Fruit fly (Drosophila melanogaster) whole organism, embryonic: ENCODE measurements around the gene CG42536.

Experiments
- Atf3 ChIP-seq: fragments of 200-800 bp; sonication (Bioruptor generic); optimal IDR thresholded peaks from 3 replicates; lab custom pipeline; 2016; ENCODE audit warnings: missing biosample characterization, missing genetic modification characterization
- Atf6 ChIP-seq: fragments of 200-800 bp; sonication (Bioruptor generic); IDR thresholded peaks from 2 replicates; pipeline ENCODE4 v1.3.6; 2022; ENCODE audit warnings: missing biosample characterization, missing genetic modification characterization
- Bgb ChIP-seq: fragments of 200-800 bp; sonication (Bioruptor generic); IDR thresholded peaks from 2 replicates; pipeline ENCODE4 v1.3.6; 2022; ENCODE audit warnings: missing biosample characterization, missing genetic modification characterization; ENCODE audit not compliant: partially characterized antibody
- CG10321 ChIP-seq: fragments of 200-800 bp; sonication (Bioruptor generic); IDR thresholded peaks from 2 replicates; pipeline ENCODE4 v1.3.6; 2022; ENCODE audit warnings: missing biosample characterization, missing genetic modification characterization
- CG11560 ChIP-seq: fragments of 200-800 bp; sonication (Bioruptor generic); IDR thresholded peaks from 3 replicates; pipeline ENCODE4 v1.3.6; 2022; ENCODE audit warnings: missing biosample characterization, missing genetic modification characterization
- CG12104 ChIP-seq: fragments of 200-800 bp; sonication (Bioruptor generic); optimal IDR thresholded peaks from 3 replicates; lab custom pipeline; 2016; ENCODE audit warnings: missing biosample characterization, missing genetic modification characterization
- CG12769 ChIP-seq: fragments of 200-800 bp; sonication (Bioruptor generic); optimal IDR thresholded peaks from 2 replicates; lab custom pipeline; 2019; ENCODE audit warnings: missing biosample characterization, mild to moderate bottlenecking, missing genetic modification characterization, moderate library complexity
- CG13123 ChIP-seq: fragments of 200-800 bp; sonication (Bioruptor generic); optimal IDR thresholded peaks from 2 replicates; lab custom pipeline; 2016; ENCODE audit warnings: missing biosample characterization, missing genetic modification characterization
- CG13894 ChIP-seq: fragments of 200-800 bp; sonication (Bioruptor generic); optimal IDR thresholded peaks from 3 replicates; lab custom pipeline; 2018; ENCODE audit warnings: missing biosample characterization, mild to moderate bottlenecking, missing genetic modification characterization, moderate library complexity
- CG1602 ChIP-seq: fragments of 200-800 bp; sonication (Bioruptor generic); optimal IDR thresholded peaks from 3 replicates; lab custom pipeline; 2016; ENCODE audit warnings: missing biosample characterization, missing genetic modification characterization
- CG17829 ChIP-seq: fragments of 200-800 bp; optimal IDR thresholded peaks from 2 replicates; lab custom pipeline; 2019; ENCODE audit warnings: missing biosample characterization, mild to moderate bottlenecking, missing genetic modification characterization, moderate library complexity
- CG18599 ChIP-seq: fragments of 200-800 bp; sonication (Bioruptor generic); optimal IDR thresholded peaks from 3 replicates; lab custom pipeline; 2017; ENCODE audit warnings: missing biosample characterization, missing genetic modification characterization, mild to moderate bottlenecking, moderate library complexity, missing genetic modification reagents
- CG18619 ChIP-seq: fragments of 200-800 bp; sonication (Bioruptor generic); optimal IDR thresholded peaks from 3 replicates; lab custom pipeline; 2017; ENCODE audit warnings: missing biosample characterization, mild to moderate bottlenecking, missing genetic modification characterization
- CG2678 ChIP-seq: fragments of 200-800 bp; sonication (Bioruptor generic); optimal IDR thresholded peaks from 3 replicates; lab custom pipeline; 2019; ENCODE audit warnings: missing biosample characterization, mild to moderate bottlenecking, missing genetic modification characterization, moderate library complexity
- CG3838 ChIP-seq: fragments of 200-800 bp; sonication (Bioruptor generic); optimal IDR thresholded peaks from 3 replicates; lab custom pipeline; 2016; ENCODE audit warnings: missing biosample characterization, missing genetic modification characterization
- CG4282 ChIP-seq: fragments of 200-800 bp; sonication (Bioruptor generic); optimal IDR thresholded peaks from 2 replicates; lab custom pipeline; 2016; ENCODE audit warnings: missing biosample characterization, missing genetic modification characterization
- CG6254 ChIP-seq: fragments of 200-800 bp; sonication (Bioruptor generic); optimal IDR thresholded peaks from 3 replicates; lab custom pipeline; 2017; ENCODE audit warnings: mild to moderate bottlenecking, missing biosample characterization, missing genetic modification reagents, missing genetic modification characterization
- CG6683 ChIP-seq: fragments of 200-800 bp; sonication (Bioruptor generic); optimal IDR thresholded peaks from 2 replicates; lab custom pipeline; 2017; ENCODE audit warnings: missing biosample characterization, mild to moderate bottlenecking, missing genetic modification characterization, missing genetic modification reagents
- CG7372 ChIP-seq: fragments of 200-800 bp; sonication (Bioruptor generic); IDR thresholded peaks from 2 replicates; pipeline ENCODE4 v1.3.6; 2022; ENCODE audit warnings: missing biosample characterization, missing genetic modification characterization
- CG7839 ChIP-seq: fragments of 200-800 bp; sonication (Bioruptor generic); optimal IDR thresholded peaks from 3 replicates; lab custom pipeline; 2018; ENCODE audit warnings: missing biosample characterization, mild to moderate bottlenecking, missing genetic modification characterization, moderate library complexity
- CG7928 ChIP-seq: fragments of 200-800 bp; sonication (Bioruptor generic); optimal IDR thresholded peaks from 2 replicates; lab custom pipeline; 2017; ENCODE audit warnings: missing biosample characterization, mild to moderate bottlenecking, missing genetic modification characterization
- CG8281 ChIP-seq: fragments of 200-800 bp; sonication (Bioruptor generic); optimal IDR thresholded peaks from 2 replicates; lab custom pipeline; 2018; ENCODE audit warnings: missing biosample characterization, mild to moderate bottlenecking, missing genetic modification characterization, moderate library complexity
- CG8388 ChIP-seq: fragments of 200-800 bp; sonication (Bioruptor generic); optimal IDR thresholded peaks from 2 replicates; lab custom pipeline; 2019; ENCODE audit warnings: missing biosample characterization, mild to moderate bottlenecking, missing genetic modification characterization, moderate library complexity
- CG8924 ChIP-seq: fragments of 200-800 bp; optimal IDR thresholded peaks from 3 replicates; lab custom pipeline; 2019; ENCODE audit warnings: missing biosample characterization, mild to moderate bottlenecking, missing genetic modification characterization, moderate library complexity
- CG9215 ChIP-seq: fragments of 200-800 bp; sonication (Bioruptor generic); IDR thresholded peaks from 2 replicates; pipeline ENCODE4 v1.3.6; 2022; ENCODE audit warnings: missing biosample characterization, missing genetic modification characterization
- CG9817 ChIP-seq: fragments of 200-800 bp; sonication (Bioruptor generic); optimal IDR thresholded peaks from 2 replicates; lab custom pipeline; 2018; ENCODE audit warnings: missing biosample characterization, mild to moderate bottlenecking, missing genetic modification characterization, moderate library complexity
- CoRest ChIP-seq: fragments of 200-800 bp; sonication (Bioruptor generic); optimal IDR thresholded peaks from 3 replicates; lab custom pipeline; 2018; ENCODE audit warnings: missing biosample characterization, mild to moderate bottlenecking, missing genetic modification characterization, moderate library complexity
- Dip3 ChIP-seq: fragments of 200-800 bp; sonication (Bioruptor generic); optimal IDR thresholded peaks from 3 replicates; lab custom pipeline; 2016; ENCODE audit warnings: missing biosample characterization, missing genetic modification characterization
- Ets97D ChIP-seq: fragments of 200-800 bp; sonication (Bioruptor generic); optimal IDR thresholded peaks from 3 replicates; lab custom pipeline; 2016; ENCODE audit warnings: missing biosample characterization, missing genetic modification characterization
- Med ChIP-seq: fragments of 200-800 bp; sonication (Bioruptor generic); peaks from one replicate; lab custom pipeline; 2016; ENCODE audit warnings: missing biosample characterization, missing genetic modification characterization, mild to moderate bottlenecking, inconsistent platforms, moderate library complexity
- Meics ChIP-seq: fragments of 200-800 bp; sonication (Bioruptor generic); optimal IDR thresholded peaks from 2 replicates; lab custom pipeline; 2017; ENCODE audit warnings: missing biosample characterization, mild to moderate bottlenecking, missing genetic modification characterization
- NK7.1 ChIP-seq: fragments of 200-800 bp; sonication (Bioruptor generic); optimal IDR thresholded peaks from 3 replicates; lab custom pipeline; 2016; ENCODE audit warnings: missing biosample characterization, missing genetic modification characterization
- Side ChIP-seq: fragments of 200-800 bp; sonication (Bioruptor generic); optimal IDR thresholded peaks from 2 replicates; lab custom pipeline; 2016; ENCODE audit warnings: missing biosample characterization, missing genetic modification characterization
- bcd ChIP-seq: fragments of 200-800 bp; sonication (Bioruptor generic); optimal IDR thresholded peaks from 2 replicates; lab custom pipeline; 2017; ENCODE audit warnings: missing biosample characterization, mild to moderate bottlenecking, missing genetic modification characterization
- bsh ChIP-seq, 2 experiments: fragments of 200-800 bp; sonication (Bioruptor generic); optimal IDR thresholded peaks; 2 replicates each; lab custom pipeline; 2017 to 2018; ENCODE audit warnings: mild to moderate bottlenecking in 2 of 2, missing biosample characterization in 2 of 2, missing genetic modification characterization in 2 of 2, moderate library complexity in 1 of 2
- cas ChIP-seq: fragments of 200-800 bp; sonication (Bioruptor generic); IDR thresholded peaks from 2 replicates; pipeline ENCODE4 v1.3.6; 2022; ENCODE audit warnings: missing biosample characterization, missing genetic modification characterization
- dmrt11E ChIP-seq: fragments of 200-800 bp; sonication (Bioruptor generic); optimal IDR thresholded peaks from 3 replicates; lab custom pipeline; 2018; ENCODE audit warnings: missing biosample characterization, mild to moderate bottlenecking, missing genetic modification characterization, moderate library complexity
- dmrt99B ChIP-seq: fragments of 200-800 bp; sonication (Bioruptor generic); optimal IDR thresholded peaks from 2 replicates; lab custom pipeline; 2018; ENCODE audit warnings: missing biosample characterization, mild to moderate bottlenecking, missing genetic modification characterization, moderate library complexity
- fd3F ChIP-seq: fragments of 200-800 bp; sonication (Bioruptor generic); optimal IDR thresholded peaks from 2 replicates; lab custom pipeline; 2018; ENCODE audit warnings: missing biosample characterization, mild to moderate bottlenecking, missing genetic modification characterization, moderate library complexity
- gem ChIP-seq: fragments of 200-800 bp; sonication (Bioruptor generic); optimal IDR thresholded peaks from 2 replicates; lab custom pipeline; 2019; ENCODE audit warnings: missing biosample characterization, mild to moderate bottlenecking, missing genetic modification characterization, moderate library complexity
- gfzf ChIP-seq: fragments of 200-800 bp; sonication (Bioruptor generic); optimal IDR thresholded peaks from 2 replicates; lab custom pipeline; 2016; ENCODE audit warnings: missing biosample characterization, mild to moderate bottlenecking, missing genetic modification characterization, moderate library complexity
- nau ChIP-seq: fragments of 200-800 bp; sonication (Bioruptor generic); optimal IDR thresholded peaks from 3 replicates; lab custom pipeline; 2017; ENCODE audit warnings: missing biosample characterization, mild to moderate bottlenecking, missing genetic modification characterization, missing genetic modification reagents
- sens ChIP-seq: fragments of 200-800 bp; sonication (Bioruptor generic); peaks from one replicate; lab custom pipeline; 2016; ENCODE audit warnings: missing biosample characterization, missing genetic modification characterization
- sob ChIP-seq: fragments of 200-800 bp; sonication (Bioruptor generic); IDR thresholded peaks from 2 replicates; pipeline ENCODE4 v1.3.6; 2022; ENCODE audit warnings: missing biosample characterization, missing genetic modification characterization
- sug ChIP-seq: fragments of 200-800 bp; optimal IDR thresholded peaks from 2 replicates; lab custom pipeline; 2019; ENCODE audit warnings: missing biosample characterization, mild to moderate bottlenecking, missing genetic modification characterization, moderate library complexity
- tin ChIP-seq: fragments of 200-800 bp; sonication (Bioruptor generic); optimal IDR thresholded peaks from 3 replicates; lab custom pipeline; 2016; ENCODE audit warnings: missing biosample characterization, missing genetic modification characterization
- trh ChIP-seq: fragments of 200-800 bp; sonication (Bioruptor generic); optimal IDR thresholded peaks from 2 replicates; lab custom pipeline; 2016; ENCODE audit warnings: missing biosample characterization, missing genetic modification characterization
- vvl ChIP-seq: fragments of 200-800 bp; sonication (Bioruptor generic); IDR thresholded peaks from 2 replicates; pipeline ENCODE4 v1.3.6; 2022; ENCODE audit warnings: missing biosample characterization, missing genetic modification characterization
- yki ChIP-seq: fragments of >200 bp; optimal IDR thresholded peaks from 3 replicates; lab custom pipeline; 2018

CG42536 gene

dm6 chr3L:10656451-10657198 lies 26.8 kb upstream of the CG42536 start (continued):
- peak; percentile 70 for TF ChIP-seq NK7.1
- TF ChIP-seq CG7928 (GFP tag; lab: Kevin White, UChicago) = no peak
- TF ChIP-seq Atf6 (GFP tag; lab: Robert Waterston, UW) = peak; percentile 77
- no peak for TF ChIP-seq CG11560 (tag; lab: Robert Waterston, UW)
- TF ChIP-seq sob (GFP tag; lab: Robert Waterston, UW) = peak; percentile 75; the same call in 1 of the 2 replicates
- TF ChIP-seq gfzf (GFP tag; lab: Kevin White, UChicago) = no peak
- peak; percentile 74 for TF ChIP-seq Meics
- peak; percentile 67 for TF ChIP-seq Side (GFP tag; lab: Kevin White, UChicago)
- no peak for TF ChIP-seq tin (GFP tag; lab: Kevin White, UChicago)
- peak; percentile 38 for TF ChIP-seq CG12104 (GFP tag; lab: Kevin White, UChicago)
- TF ChIP-seq yki (lab: Kevin White, UChicago) = no peak
- peak; percentile 70 for TF ChIP-seq CG18619 (GFP tag; lab: Kevin White, UChicago)
- TF ChIP-seq CG13894 (tag; lab: Kevin White, UChicago) = no peak
- peak; percentile 19 for TF ChIP-seq Ets97D (GFP tag; lab: Kevin White, UChicago)
- TF ChIP-seq sens = peak; percentile 95
- TF ChIP-seq CG18599 = peak; percentile 78
- no peak for TF ChIP-seq CG8388 (GFP tag; lab: Kevin White, UChicago)
- peak; percentile 14 for TF ChIP-seq CG17829 (tag; lab: Kevin White, UChicago)
- no peak for TF ChIP-seq CG10321 (GFP tag; lab: Robert Waterston, UW)
- TF ChIP-seq dmrt11E (tag; lab: Kevin White, UChicago) = peak; percentile 42
- TF ChIP-seq vvl (GFP tag; lab: Robert Waterston, UW) = no peak
- TF ChIP-seq CG7839 = peak; percentile 11
- peak; percentile 12 for TF ChIP-seq Dip3 (GFP tag; lab: Kevin White, UChicago)
- peak in 1 of 2 experiments; percentile 72 for TF ChIP-seq bsh (GFP tag; optimal IDR thresholded peaks at IDR 0.05; lab: Kevin White, UChicago)
- TF ChIP-seq CG7372 (GFP tag; lab: Robert Waterston, UW) = no peak
- peak; percentile 48 for TF ChIP-seq Atf3
- peak; percentile 58 for TF ChIP-seq CG6683 (GFP tag; lab: Kevin White, UChicago)
- TF ChIP-seq bcd (GFP tag; lab: Kevin White, UChicago) = peak; percentile 58
- TF ChIP-seq CG9215 (GFP tag; lab: Robert Waterston, UW) = no peak
- peak; percentile 69 for TF ChIP-seq fd3F (GFP tag; lab: Kevin White, UChicago)
- peak; percentile 59 for TF ChIP-seq CG8924 (tag; lab: Kevin White, UChicago)
- no peak for TF ChIP-seq CG4282 (GFP tag; lab: Kevin White, UChicago)
- TF ChIP-seq cas (GFP tag; lab: Robert Waterston, UW) = no peak
- TF ChIP-seq Med (GFP tag; lab: Kevin White, UChicago) = peak; percentile 96
- TF ChIP-seq CG2678 (tag; lab: Kevin White, UChicago) = peak; percentile 81
- TF ChIP-seq nau (GFP tag; lab: Kevin White, UChicago) = peak; percentile 86
- TF ChIP-seq CoRest (tag; lab: Kevin White, UChicago) = peak; percentile 63
- no peak for TF ChIP-seq Bgb (GFP tag; lab: Robert Waterston, UW)
- peak; percentile 45 for TF ChIP-seq CG9817 (tag; lab: Kevin White, UChicago)
- TF ChIP-seq CG3838 (GFP tag; lab: Kevin White, UChicago) = peak; percentile 57
- peak; percentile 69 for TF ChIP-seq gem (tag; lab: Kevin White, UChicago)
- peak; percentile 36 for TF ChIP-seq CG6254
- TF ChIP-seq dmrt99B = peak; percentile 63
- peak; percentile 40 for TF ChIP-seq CG8281
- peak; percentile 45 for TF ChIP-seq trh
- peak; percentile 33 for TF ChIP-seq CG1602 (GFP tag; lab: Kevin White, UChicago)
- TF ChIP-seq sug (tag; lab: Kevin White, UChicago) = peak; percentile 36
- TF ChIP-seq CG12769 (tag; lab: Kevin White, UChicago) = peak; percentile 70
- peak; percentile 69 for TF ChIP-seq CG13123 (GFP tag; lab: Kevin White, UChicago)
